Worm (Caenorhabditis elegans): ENCODE measurements around the gene Y39A1A.16.

Gene Y39A1A.16

DNA sequence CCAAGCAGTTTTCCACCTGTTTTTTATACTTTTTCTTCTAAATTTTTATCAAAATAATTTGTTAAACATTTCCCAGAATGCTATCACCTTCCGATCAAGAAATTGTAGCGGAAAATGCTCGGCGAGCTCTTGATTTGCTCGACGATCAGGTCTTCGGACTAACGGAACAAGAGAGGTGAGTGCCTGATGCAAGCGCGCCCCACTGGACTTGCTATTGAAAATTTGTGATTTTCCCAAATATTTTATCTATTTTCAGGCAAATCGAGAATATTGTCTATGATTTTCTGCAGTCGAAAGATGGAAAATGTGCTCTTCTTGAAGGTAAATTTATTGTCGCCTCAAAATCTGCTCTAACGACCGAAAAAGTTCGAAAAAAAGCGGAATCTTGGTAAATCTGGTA, 33.0 kb upstream of the Y39A1A.16 start, which contains the start of gene orc-4:
TSS of gene orc-4 (plus strand) at position 77 of the 400 bp plus-strand sequence.
- TF ChIP-seq pqm-1 (tag; optimal IDR thresholded peaks at IDR 0.05) (no peak), nfya-1 (tag; optimal IDR thresholded peaks at IDR 0.05) (no peak), fkh-10 (GFP tag; optimal IDR thresholded peaks at IDR 0.05) (no peak), ceh-14 (tag; optimal IDR thresholded peaks at IDR 0.05) (no peak), fax-1 (tag; optimal IDR thresholded peaks at IDR 0.05) (no peak), ceh-30 (tag; optimal IDR thresholded peaks at IDR 0.05) (no peak)

DNA sequence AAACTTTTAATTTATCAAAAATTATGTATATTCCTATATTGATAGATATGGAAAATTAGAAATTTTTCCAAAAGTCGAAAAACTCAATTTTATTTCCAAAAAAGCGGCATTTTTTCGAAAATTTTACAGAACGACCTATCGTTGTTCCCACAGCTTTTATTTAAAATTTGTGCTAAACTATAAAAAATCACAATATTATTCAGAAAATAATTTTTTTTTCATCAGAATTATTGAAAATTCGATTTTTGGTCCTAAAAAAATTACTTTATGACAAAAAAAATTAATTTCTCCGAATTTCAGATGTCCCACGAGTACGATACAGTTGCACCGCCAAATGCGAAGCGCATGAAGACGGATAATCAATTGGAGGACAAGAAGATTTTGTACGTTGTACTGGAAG, 29.9 kb upstream of the Y39A1A.16 start, which contains the start of gene emg-1:
TSS of gene emg-1 (plus strand) at position 301 of the 400 bp plus-strand sequence.
- no peak for TF ChIP-seq che-1 (tag; optimal IDR thresholded peaks at IDR 0.05)
- TF ChIP-seq unc-3 (GFP tag; conservative IDR thresholded peaks at IDR 0.05): no peak
- TF ChIP-seq unc-3 (tag; optimal IDR thresholded peaks at IDR 0.05): no peak
- no peak for TF ChIP-seq hlh-30 (tag; optimal IDR thresholded peaks at IDR 0.05; ENCODE audit: insufficient read depth)
- no peak for TF ChIP-seq tbx-2 (tag; optimal IDR thresholded peaks at IDR 0.05)
- no peak for TF ChIP-seq dve-1 (tag; optimal IDR thresholded peaks at IDR 0.05)
- TF ChIP-seq tbx-7 (tag; optimal IDR thresholded peaks at IDR 0.05): no peak
- no peak for TF ChIP-seq hlh-15 (tag; optimal IDR thresholded peaks at IDR 0.05)
- no peak for TF ChIP-seq dmd-4 (tag; optimal IDR thresholded peaks at IDR 0.05; ENCODE audit: borderline replicate concordance)
- TF ChIP-seq F13H6.1 (tag; optimal IDR thresholded peaks at IDR 0.05): no peak
- TF ChIP-seq sox-4 (tag; optimal IDR thresholded peaks at IDR 0.05): no peak
- no peak for TF ChIP-seq ets-4 (tag; optimal IDR thresholded peaks at IDR 0.05)
- no peak for TF ChIP-seq mec-3 (tag; optimal IDR thresholded peaks at IDR 0.05; ENCODE audit: borderline replicate concordance)
- TF ChIP-seq unc-42 (tag; optimal IDR thresholded peaks at IDR 0.05): no peak

DNA sequence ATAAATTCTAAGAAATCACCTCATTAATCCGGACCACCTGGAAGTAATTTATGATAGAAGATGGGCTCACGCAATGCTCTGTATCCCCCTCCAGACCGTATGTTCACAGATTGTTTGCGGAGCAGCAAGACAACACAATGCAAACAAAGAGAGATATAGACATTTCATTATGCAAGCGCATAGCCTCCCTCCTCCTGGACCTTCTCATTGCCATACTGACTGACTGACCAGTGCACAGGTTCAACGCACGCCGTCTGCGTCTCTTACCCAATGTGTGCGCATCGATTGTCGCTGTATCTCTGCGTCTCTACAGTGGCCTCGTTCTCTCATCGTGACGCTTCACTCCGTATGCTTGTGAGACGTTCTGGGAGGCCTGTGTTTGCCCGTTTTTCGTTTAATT, 27.4 kb upstream of the Y39A1A.16 start:
- TF ChIP-seq ceh-31 (tag; optimal IDR thresholded peaks at IDR 0.05) (peak; percentile 67), unc-42 (tag; optimal IDR thresholded peaks at IDR 0.05) (peak; percentile 14), rnt-1 (tag; optimal IDR thresholded peaks at IDR 0.05) (no peak), hlh-6 (tag; optimal IDR thresholded peaks at IDR 0.05) (no peak), ceh-19 (GFP tag; optimal IDR thresholded peaks at IDR 0.05) (peak; percentile 16), ceh-2 (tag; optimal IDR thresholded peaks at IDR 0.05) (no peak), hlh-8 (tag; optimal IDR thresholded peaks at IDR 0.05) (no peak), elt-2 (tag; optimal IDR thresholded peaks at IDR 0.05) (no peak), tbx-7 (tag; optimal IDR thresholded peaks at IDR 0.05) (no peak), ceh-48 (tag; optimal IDR thresholded peaks at IDR 0.05) (peak; percentile 77), sdc-2 (tag; optimal IDR thresholded peaks at IDR 0.05) (no peak), ztf-16 (tag; optimal IDR thresholded peaks at IDR 0.05) (peak; percentile 4), elt-4 (tag; optimal IDR thresholded peaks at IDR 0.05) (no peak), ceh-45 (GFP tag; IDR thresholded peaks at IDR 0.05) (no peak), ahr-1 (tag; optimal IDR thresholded peaks at IDR 0.05) (no peak), pax-1 (tag; optimal IDR thresholded peaks at IDR 0.05) (no peak), unc-55 (GFP tag; optimal IDR thresholded peaks at IDR 0.05) (peak; percentile 90), eyg-1 (tag; optimal IDR thresholded peaks at IDR 0.05) (no peak), tbx-2 (tag; optimal IDR thresholded peaks at IDR 0.05) (peak; percentile 75), sox-2 (GFP tag; IDR thresholded peaks at IDR 0.05) (peak; percentile 49), lim-6 (tag; optimal IDR thresholded peaks at IDR 0.05) (no peak), fkh-10 (GFP tag; optimal IDR thresholded peaks at IDR 0.05) (no peak), pha-4 (tag; optimal IDR thresholded peaks at IDR 0.05) (no peak), pha-2 (tag; optimal IDR thresholded peaks at IDR 0.05) (no peak), ref-2 (tag; optimal IDR thresholded peaks at IDR 0.05) (peak; percentile 50), ceh-6 (GFP tag; optimal IDR thresholded peaks at IDR 0.05) (no peak), unc-3 (GFP tag; conservative IDR thresholded peaks at IDR 0.05) (no peak), unc-3 (tag; optimal IDR thresholded peaks at IDR 0.05) (no peak), gmeb-2 (tag; optimal IDR thresholded peaks at IDR 0.05) (no peak), madf-2 (tag; optimal IDR thresholded peaks at IDR 0.05) (no peak), npax-4 (tag; optimal IDR thresholded peaks at IDR 0.05) (no peak), C38D4.7 (GFP tag; optimal IDR thresholded peaks at IDR 0.05) (no peak), C08G9.2 (tag; optimal IDR thresholded peaks at IDR 0.05) (peak; percentile 4), T23F11.4 (GFP tag; optimal IDR thresholded peaks at IDR 0.05) (no peak), ceh-30 (tag; optimal IDR thresholded peaks at IDR 0.05) (no peak), ets-4 (tag; optimal IDR thresholded peaks at IDR 0.05) (peak; percentile 47), F13H6.1 (tag; optimal IDR thresholded peaks at IDR 0.05) (no peak), ttx-3 (tag; optimal IDR thresholded peaks at IDR 0.05) (no peak)
